Worm (Caenorhabditis elegans): ENCODE measurements around the gene algn-6.

ce11 chrII:8022461-8022860 lies 17.1 kb upstream of the algn-6 start, which contains the start of gene hda-2:
- TF ChIP-seq tbx-2 (tag; optimal IDR thresholded peaks at IDR 0.05) (no peak), sox-2 (GFP tag; IDR thresholded peaks at IDR 0.05) (no peak), pha-4 (tag; optimal IDR thresholded peaks at IDR 0.05) (no peak), ahr-1 (tag; optimal IDR thresholded peaks at IDR 0.05) (no peak), pqm-1 (tag; optimal IDR thresholded peaks at IDR 0.05) (no peak), unc-55 (GFP tag; optimal IDR thresholded peaks at IDR 0.05) (no peak), hlh-8 (tag; optimal IDR thresholded peaks at IDR 0.05) (no peak), nhr-232 (tag; optimal IDR thresholded peaks at IDR 0.05) (no peak), ets-4 (tag; optimal IDR thresholded peaks at IDR 0.05) (no peak), Y22D7AL.16 (tag; optimal IDR thresholded peaks at IDR 0.05) (no peak), pat-9 (tag; optimal IDR thresholded peaks at IDR 0.05) (no peak), ceh-48 (tag; optimal IDR thresholded peaks at IDR 0.05) (no peak), ceh-18 (tag; optimal IDR thresholded peaks at IDR 0.05) (no peak)

Data from whole organism, late embryonic.